Fruit fly (Drosophila melanogaster) whole organism, wandering third instar larva: ENCODE measurements around the gene csw.

ENCODE experiments used
- Abd-B ChIP-seq: fragments of >200 bp; optimal IDR thresholded peaks from 2 replicates; lab custom pipeline; 2017; ENCODE audit warnings: missing biosample characterization, missing genetic modification characterization
- CG32264 ChIP-seq: fragments of 200-800 bp; sonication (Bioruptor generic); optimal IDR thresholded peaks from 2 replicates; lab custom pipeline; 2016; ENCODE audit warnings: missing biosample characterization, missing genetic modification characterization
- CrebA ChIP-seq: fragments of 200-800 bp; sonication (Bioruptor generic); optimal IDR thresholded peaks from 2 replicates; lab custom pipeline; 2016; ENCODE audit warnings: missing biosample characterization, mild to moderate bottlenecking, missing genetic modification characterization, borderline replicate concordance
- Dfd ChIP-seq: fragments of >200 bp; optimal IDR thresholded peaks from 2 replicates; lab custom pipeline; 2017; ENCODE audit warnings: missing biosample characterization, missing genetic modification characterization
- Dif ChIP-seq: fragments of 200-275, 200-300 bp; sonication (Bioruptor generic); optimal IDR thresholded peaks from 2 replicates; lab custom pipeline; 2018; ENCODE audit warnings: missing biosample characterization, missing genetic modification characterization; ENCODE audit not compliant: partially characterized antibody
- GATAd ChIP-seq: sonication (Bioruptor generic); optimal IDR thresholded peaks from 2 replicates; lab custom pipeline; 2016; ENCODE audit warnings: missing biosample characterization, missing genetic modification characterization
- Hnf4 ChIP-seq: fragments of 200-800 bp; sonication (Bioruptor generic); optimal IDR thresholded peaks from 2 replicates; lab custom pipeline; 2016; ENCODE audit warnings: missing biosample characterization, mild to moderate bottlenecking, missing genetic modification characterization
- Hr83 ChIP-seq: fragments of 200-300 bp; sonication (Bioruptor generic); optimal IDR thresholded peaks from 2 replicates; lab custom pipeline; 2016; ENCODE audit warnings: missing biosample characterization, mild to moderate bottlenecking, missing genetic modification characterization, moderate library complexity; ENCODE audit not compliant: poor library complexity, severe bottlenecking
- Jra ChIP-seq: sonication (Bioruptor generic); optimal IDR thresholded peaks from 2 replicates; lab custom pipeline; 2016; ENCODE audit warnings: missing biosample characterization, missing genetic modification characterization
- Mio ChIP-seq: sonication (Bioruptor generic); optimal IDR thresholded peaks from 2 replicates; lab custom pipeline; 2016; ENCODE audit warnings: missing biosample characterization, missing genetic modification characterization
- N ChIP-seq: fragments of >200 bp; optimal IDR thresholded peaks from 2 replicates; lab custom pipeline; 2018; ENCODE audit warnings: missing biosample characterization, missing external identifiers, missing genetic modification characterization
- OdsH ChIP-seq: fragments of 200-800 bp; sonication (Bioruptor generic); optimal IDR thresholded peaks from 2 replicates; lab custom pipeline; 2016; ENCODE audit warnings: missing biosample characterization, mild to moderate bottlenecking, missing genetic modification characterization
- Rel ChIP-seq, 2 experiments: fragments of 200-800 bp; sonication (Bioruptor generic) in 1 of 2; optimal IDR thresholded peaks; 2 replicates in 1 of 2; 3 replicates in 1 of 2; lab custom pipeline; 2016 to 2019; ENCODE audit warnings: mild to moderate bottlenecking in 2 of 2, missing biosample characterization in 2 of 2, missing genetic modification characterization in 2 of 2, moderate library complexity in 1 of 2
- Vsx2 ChIP-seq: fragments of 200-300, 225-300 bp; sonication (Bioruptor generic); optimal IDR thresholded peaks from 2 replicates; lab custom pipeline; 2018; ENCODE audit warnings: missing biosample characterization, missing genetic modification characterization; ENCODE audit not compliant: partially characterized antibody
- br ChIP-seq: fragments of 200-800 bp; sonication (Bioruptor generic); optimal IDR thresholded peaks from 2 replicates; lab custom pipeline; 2016; ENCODE audit warnings: missing biosample characterization, missing genetic modification characterization
- brk ChIP-seq: fragments of 200-800 bp; sonication (Bioruptor generic); optimal IDR thresholded peaks from 2 replicates; lab custom pipeline; 2016; ENCODE audit warnings: missing biosample characterization, mild to moderate bottlenecking, missing genetic modification characterization
- dl ChIP-seq, 2 experiments: fragments of 175-275, 200-275 bp in 1 of 2; fragments of 200-275 bp in 1 of 2; sonication (Bioruptor generic); optimal IDR thresholded peaks; lab custom pipeline; 2018; ENCODE audit warnings: mild to moderate bottlenecking in 2 of 2, missing biosample characterization in 2 of 2, missing genetic modification characterization in 2 of 2, moderate library complexity in 2 of 2; ENCODE audit not compliant: partially characterized antibody in 2 of 2, insufficient read depth in 1 of 2
- dmrt93B ChIP-seq: fragments of 200-800 bp; sonication (Bioruptor generic); optimal IDR thresholded peaks from 2 replicates; lab custom pipeline; 2018; ENCODE audit warnings: missing biosample characterization, mild to moderate bottlenecking, missing genetic modification characterization
- dsf ChIP-seq: sonication (Bioruptor generic); optimal IDR thresholded peaks from 2 replicates; lab custom pipeline; 2016; ENCODE audit warnings: missing biosample characterization, missing genetic modification characterization, borderline replicate concordance
- foxo ChIP-seq, 2 experiments: fragments of 200-800 bp; sonication (Bioruptor generic); optimal IDR thresholded peaks; 2 replicates in 1 of 2; 3 replicates in 1 of 2; lab custom pipeline; 2016 to 2017; ENCODE audit warnings: missing biosample characterization in 2 of 2, missing genetic modification characterization in 2 of 2
- h ChIP-seq: fragments of 200-800 bp; sonication (Bioruptor generic); optimal IDR thresholded peaks from 3 replicates; lab custom pipeline; 2016; ENCODE audit warnings: missing biosample characterization, mild to moderate bottlenecking, missing genetic modification characterization
- jim ChIP-seq: fragments of 175-275, 200-325 bp; sonication (Bioruptor generic); optimal IDR thresholded peaks from 2 replicates; lab custom pipeline; 2016; ENCODE audit warnings: missing biosample characterization, mild to moderate bottlenecking, missing genetic modification characterization
- lola ChIP-seq: fragments of >200 bp; optimal IDR thresholded peaks from 2 replicates; lab custom pipeline; 2017; ENCODE audit warnings: missing biosample characterization, missing genetic modification characterization
- psq ChIP-seq: fragments of 200-800 bp; sonication (Bioruptor generic); optimal IDR thresholded peaks from 3 replicates; lab custom pipeline; 2017; ENCODE audit warnings: missing biosample characterization, mild to moderate bottlenecking, missing genetic modification characterization, moderate library complexity
- rgr ChIP-seq: fragments of 200-800 bp; sonication (Bioruptor generic); optimal IDR thresholded peaks from 3 replicates; lab custom pipeline; 2016; ENCODE audit warnings: missing biosample characterization, mild to moderate bottlenecking, missing genetic modification characterization
- sage ChIP-seq: fragments of 200-800 bp; sonication (Bioruptor generic); optimal IDR thresholded peaks from 2 replicates; lab custom pipeline; 2016; ENCODE audit warnings: missing biosample characterization, mild to moderate bottlenecking, missing genetic modification characterization
- sv ChIP-seq: fragments of 200-800 bp; sonication (Bioruptor generic); optimal IDR thresholded peaks from 3 replicates; lab custom pipeline; 2016; ENCODE audit warnings: missing biosample characterization, missing genetic modification characterization
- tai ChIP-seq: sonication (Bioruptor generic); optimal IDR thresholded peaks from 2 replicates; lab custom pipeline; 2016; ENCODE audit warnings: missing biosample characterization, missing genetic modification characterization
- usp ChIP-seq: fragments of >200 bp; optimal IDR thresholded peaks from 2 replicates; lab custom pipeline; 2017; ENCODE audit warnings: missing biosample characterization, missing genetic modification characterization
- woc ChIP-seq: sonication (Bioruptor generic); optimal IDR thresholded peaks from 2 replicates; lab custom pipeline; 2016; ENCODE audit warnings: missing biosample characterization, mild to moderate bottlenecking, missing genetic modification characterization

The csw gene

DNA sequence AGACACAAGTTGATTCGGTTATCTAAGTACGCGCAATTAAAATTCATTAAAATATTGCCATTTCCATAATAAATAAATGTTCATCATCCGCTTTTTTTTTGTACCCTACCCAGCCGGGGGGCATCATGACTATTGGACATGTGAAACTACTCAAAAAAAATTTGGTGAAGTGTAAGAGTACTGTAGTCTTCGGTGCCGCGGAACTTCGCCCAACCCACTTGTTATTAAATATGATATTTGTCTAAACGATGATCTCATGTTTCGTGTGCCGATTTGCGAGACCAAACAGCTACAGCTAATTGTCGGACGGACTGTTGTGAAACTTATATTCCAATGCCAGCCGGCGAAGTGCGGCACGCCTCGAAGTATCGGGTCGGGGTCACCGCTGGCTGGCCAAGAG lies 5.2 kb upstream of the csw start:
- no peak for TF ChIP-seq usp (GFP tag; lab: Kevin White, UChicago)
- TF ChIP-seq N (GFP tag; lab: Kevin White, UChicago) = no peak
- TF ChIP-seq Dfd (GFP tag; lab: Kevin White, UChicago) = no peak
- TF ChIP-seq CG32264 = no peak
- no peak for TF ChIP-seq sv (GFP tag; lab: Kevin White, UChicago)
- no peak for TF ChIP-seq Mio (GFP tag; lab: Kevin White, UChicago)
- TF ChIP-seq lola (GFP tag; lab: Kevin White, UChicago) = no peak
- no peak for TF ChIP-seq brk (GFP tag; lab: Kevin White, UChicago)
- TF ChIP-seq Vsx2 (GFP tag; lab: Kevin White, UChicago) = no peak
- no peak for TF ChIP-seq h (GFP tag; lab: Kevin White, UChicago)
- TF ChIP-seq woc (GFP tag; lab: Kevin White, UChicago) = no peak
- TF ChIP-seq dl (GFP tag; optimal IDR thresholded peaks at IDR 0.05; lab: Kevin White, UChicago; ENCODE audit: insufficient read depth in 1 of 2, partially characterized antibody in 2 of 2) = no peak
- TF ChIP-seq br (GFP tag; lab: Kevin White, UChicago) = no peak
- no peak for TF ChIP-seq Rel (GFP tag; optimal IDR thresholded peaks at IDR 0.05; lab: Kevin White, UChicago)
- no peak for TF ChIP-seq Rel (tag; optimal IDR thresholded peaks at IDR 0.05; lab: Kevin White, UChicago)
- no peak for TF ChIP-seq dmrt93B

DNA sequence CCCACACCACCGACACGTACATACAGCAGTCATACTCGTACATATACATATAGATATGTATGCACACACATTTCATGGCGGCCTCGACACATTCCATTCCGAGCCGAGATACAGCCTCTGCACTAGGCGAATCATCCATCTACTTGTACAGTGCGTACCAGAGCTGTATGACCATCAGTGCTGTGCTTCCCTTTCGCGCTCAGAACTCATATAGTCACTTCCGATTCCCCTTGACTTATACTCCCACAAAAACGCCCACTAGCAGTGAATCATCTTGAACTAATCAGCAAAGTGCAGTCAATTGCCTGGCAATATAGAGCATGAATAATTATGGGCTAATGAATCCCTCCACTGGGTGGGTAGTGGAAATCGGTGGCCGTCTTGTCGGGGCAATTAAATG lies 4.2 kb upstream of the csw start:
- TF ChIP-seq Jra (no peak), psq (GFP tag; lab: Kevin White, UChicago) (no peak), Rel (GFP tag; optimal IDR thresholded peaks at IDR 0.05; lab: Kevin White, UChicago) (no peak), Rel (tag; optimal IDR thresholded peaks at IDR 0.05; lab: Kevin White, UChicago) (no peak), rgr (GFP tag; lab: Kevin White, UChicago) (no peak), br (GFP tag; lab: Kevin White, UChicago) (no peak), sage (GFP tag; lab: Kevin White, UChicago) (no peak), Abd-B (GFP tag; lab: Kevin White, UChicago) (no peak), dl (GFP tag; optimal IDR thresholded peaks at IDR 0.05; lab: Kevin White, UChicago; ENCODE audit: insufficient read depth in 1 of 2, partially characterized antibody in 2 of 2) (no peak), tai (GFP tag; lab: Kevin White, UChicago) (no peak), Mio (GFP tag; lab: Kevin White, UChicago) (no peak), Hnf4 (GFP tag; lab: Kevin White, UChicago) (no peak)

DNA sequence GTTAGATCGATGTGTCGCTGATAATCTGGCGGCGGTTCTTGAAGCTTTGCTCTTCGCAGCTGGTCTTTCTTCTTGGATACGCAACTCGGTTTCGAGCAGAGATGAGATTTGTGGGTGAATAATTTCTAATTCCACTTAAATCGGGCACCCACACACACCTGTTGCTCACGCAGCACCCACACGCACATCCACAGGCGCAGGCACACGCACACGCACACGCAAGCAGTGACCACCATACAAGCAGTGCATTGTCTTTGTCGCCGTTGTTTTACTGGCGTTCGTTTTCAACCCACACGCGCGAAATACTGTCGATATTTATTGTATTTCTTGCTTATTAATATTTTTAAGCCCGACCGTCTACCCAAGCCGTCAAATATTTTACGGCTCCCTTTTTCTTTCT lies 2.3 kb downstream of the csw start:
- TF ChIP-seq Jra = no peak
- no peak for TF ChIP-seq foxo (GFP tag; optimal IDR thresholded peaks at IDR 0.05; lab: Kevin White, UChicago)
- no peak for TF ChIP-seq dsf (GFP tag; lab: Kevin White, UChicago)
- no peak for TF ChIP-seq Hr83 (GFP tag; lab: Kevin White, UChicago)
- no peak for TF ChIP-seq N (GFP tag; lab: Kevin White, UChicago)
- TF ChIP-seq tai (GFP tag; lab: Kevin White, UChicago) = no peak

DNA sequence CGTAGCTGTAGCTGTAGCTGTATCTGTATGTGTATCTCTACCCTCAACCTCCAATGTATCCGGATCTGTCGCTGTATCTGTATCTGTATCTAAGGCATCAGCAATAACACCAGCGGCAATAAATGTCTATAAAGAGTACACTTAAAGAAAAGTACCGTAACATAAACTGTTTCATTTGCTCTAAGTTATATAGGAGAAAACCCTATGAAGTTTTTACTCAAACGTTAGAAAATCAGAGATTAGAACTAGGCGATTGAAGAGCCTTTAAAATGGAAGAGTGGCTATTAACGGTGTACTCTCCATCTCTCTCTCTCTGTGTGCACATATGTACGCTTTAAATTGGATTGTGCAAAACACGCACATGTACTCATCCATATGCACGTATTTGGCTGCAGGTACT lies 4.2 kb downstream of the csw start:
- TF ChIP-seq jim (GFP tag; lab: Kevin White, UChicago) (no peak), foxo (GFP tag; optimal IDR thresholded peaks at IDR 0.05; lab: Kevin White, UChicago) (no peak), OdsH (GFP tag; lab: Kevin White, UChicago) (no peak), brk (GFP tag; lab: Kevin White, UChicago) (no peak), Jra (no peak), Hr83 (GFP tag; lab: Kevin White, UChicago) (no peak), usp (GFP tag; lab: Kevin White, UChicago) (no peak), N (GFP tag; lab: Kevin White, UChicago) (no peak), lola (GFP tag; lab: Kevin White, UChicago) (no peak), Mio (GFP tag; lab: Kevin White, UChicago) (no peak)

DNA sequence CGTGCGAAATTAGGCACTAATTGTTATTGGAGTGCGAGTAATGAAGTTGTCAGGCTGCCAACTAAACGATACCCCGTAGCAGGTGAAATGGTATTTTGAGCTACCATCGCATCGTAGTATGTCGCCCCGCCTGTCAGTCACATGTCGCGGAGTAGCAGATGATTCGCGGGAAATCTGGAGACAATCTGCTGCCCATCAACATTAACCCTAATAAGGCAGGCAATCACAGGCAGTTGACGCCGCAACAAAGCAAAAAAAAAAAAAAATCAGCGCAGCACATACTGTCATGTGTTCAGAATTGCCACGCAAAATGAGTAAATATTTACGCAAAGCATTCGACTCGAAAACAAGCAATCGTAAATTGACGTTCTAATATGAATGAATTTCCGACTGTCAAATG lies 9.8 kb downstream of the csw start:
- TF ChIP-seq lola (GFP tag; lab: Kevin White, UChicago) (no peak), psq (GFP tag; lab: Kevin White, UChicago) (no peak), CrebA (GFP tag; lab: Kevin White, UChicago) (no peak), Dif (no peak), Abd-B (GFP tag; lab: Kevin White, UChicago) (no peak), GATAd (GFP tag; lab: Kevin White, UChicago) (no peak), foxo (GFP tag; optimal IDR thresholded peaks at IDR 0.05; lab: Kevin White, UChicago) (no peak), brk (GFP tag; lab: Kevin White, UChicago) (no peak), usp (GFP tag; lab: Kevin White, UChicago) (no peak), Dfd (GFP tag; lab: Kevin White, UChicago) (no peak), CG32264 (no peak), tai (GFP tag; lab: Kevin White, UChicago) (no peak), jim (GFP tag; lab: Kevin White, UChicago) (no peak), dsf (GFP tag; lab: Kevin White, UChicago) (no peak), Jra (no peak), dl (GFP tag; optimal IDR thresholded peaks at IDR 0.05; lab: Kevin White, UChicago; ENCODE audit: insufficient read depth in 1 of 2, partially characterized antibody in 2 of 2) (no peak), Hnf4 (GFP tag; lab: Kevin White, UChicago) (no peak)
